Fruit fly (Drosophila melanogaster) whole organism, prepupa: ENCODE data around the gene Jon25Bii.

Experiments
- CG11294 ChIP-seq: fragments of 200-800 bp; sonication (Bioruptor generic); IDR thresholded peaks from 2 replicates; pipeline ENCODE4 v1.3.6; 2022; ENCODE audit warnings: missing biosample characterization, missing genetic modification characterization
- CG32006 ChIP-seq: fragments of 200-800 bp; sonication (Bioruptor generic); optimal IDR thresholded peaks from 3 replicates; lab custom pipeline; 2017; ENCODE audit warnings: missing biosample characterization, mild to moderate bottlenecking, missing genetic modification characterization
- CG6163 ChIP-seq: fragments of 200-800 bp; sonication (Bioruptor generic); IDR thresholded peaks from 3 replicates; pipeline ENCODE4 v1.3.6; 2022; ENCODE audit warnings: missing biosample characterization, missing genetic modification characterization
- Gug ChIP-seq: fragments of 200-800 bp; sonication (Bioruptor generic); IDR thresholded peaks from 2 replicates; pipeline ENCODE4 v1.3.6; 2022; ENCODE audit warnings: missing biosample characterization, missing genetic modification characterization
- Sox102F ChIP-seq: fragments of 200-800 bp; sonication (Bioruptor generic); optimal IDR thresholded peaks from 2 replicates; lab custom pipeline; 2016; ENCODE audit warnings: missing biosample characterization, mild to moderate bottlenecking, missing genetic modification characterization
- acj6 ChIP-seq: fragments of 200-800 bp; sonication (Bioruptor generic); optimal IDR thresholded peaks from 3 replicates; lab custom pipeline; 2016; ENCODE audit warnings: missing biosample characterization, missing genetic modification characterization
- dac ChIP-seq: fragments of 200-800 bp; sonication (Bioruptor generic); optimal IDR thresholded peaks from 2 replicates; lab custom pipeline; 2017; ENCODE audit warnings: missing biosample characterization, mild to moderate bottlenecking, missing genetic modification characterization
- salr ChIP-seq, 2 experiments: fragments of 200-800 bp; sonication (Bioruptor generic); optimal IDR thresholded peaks; 3 replicates each; lab custom pipeline; 2016 to 2018; ENCODE audit warnings: missing biosample characterization in 2 of 2, missing genetic modification characterization in 2 of 2, mild to moderate bottlenecking in 1 of 2
- topi ChIP-seq: fragments of 200-800 bp; sonication (Bioruptor generic); optimal IDR thresholded peaks from 3 replicates; lab custom pipeline; 2016; ENCODE audit warnings: missing biosample characterization, missing genetic modification characterization

DNA sequence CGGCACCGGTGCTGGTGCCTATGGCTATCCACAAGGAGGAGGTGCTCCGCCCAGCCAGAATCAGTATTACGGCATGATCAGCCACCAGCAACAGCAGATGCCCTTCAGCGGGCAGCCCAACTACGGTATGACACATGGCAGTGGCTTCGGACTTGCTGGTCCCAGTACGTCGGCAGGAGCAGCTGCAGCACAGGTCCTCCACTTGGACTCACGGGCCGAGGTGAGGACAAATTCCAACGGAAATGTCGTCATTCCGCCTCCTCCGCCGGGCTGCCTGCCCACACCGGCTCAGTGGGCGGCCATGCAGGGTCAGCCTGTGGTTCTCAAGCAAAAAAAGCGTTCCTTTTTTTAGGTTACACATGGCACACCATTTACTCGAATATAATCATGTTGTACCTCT, 13.0 kb upstream of the Jon25Bii start:
- TF ChIP-seq CG11294 (GFP tag; lab: Robert Waterston, UW) (no peak), topi (GFP tag; lab: Kevin White, UChicago) (no peak), CG6163 (GFP tag; lab: Robert Waterston, UW) (no peak), salr (GFP tag; optimal IDR thresholded peaks at IDR 0.05; lab: Kevin White, UChicago) (no peak), dac (GFP tag; lab: Kevin White, UChicago) (no peak), acj6 (GFP tag; lab: Kevin White, UChicago) (no peak), Sox102F (no peak), CG32006 (no peak), Gug (GFP tag; lab: Robert Waterston, UW) (no peak)
